Worm (Caenorhabditis elegans) whole organism, midembryonic: ENCODE data around the gene C43D7.4.
"Not testable (repeated sequence)": the region's sequence is repeated elsewhere in the genome, so short reads cannot be mapped to it uniquely, and the experiment has no call there.

Experiments
- T22C8.4 ChIP-seq: fragments of 200-800 bp; sonication (Bioruptor generic); IDR thresholded peaks from 2 replicates; pipeline ENCODE4 v1.3.6; 2022; ENCODE audit warnings: missing genetic modification characterization, missing compliant biosample characterization
- cog-1 ChIP-seq: sonication (generic microtip); optimal IDR thresholded peaks from 2 replicates; lab custom pipeline; 2016; ENCODE audit warnings: missing genetic modification characterization, missing compliant biosample characterization
- flt-1 ChIP-seq: fragments of 200-800 bp; sonication (Bioruptor generic); IDR thresholded peaks from 2 replicates; pipeline ENCODE4 v1.3.6; 2022; ENCODE audit warnings: missing genetic modification characterization, missing compliant biosample characterization
- klf-2 ChIP-seq: fragments of 200-800 bp; sonication (Bioruptor generic); conservative IDR thresholded peaks from 2 replicates; pipeline ENCODE4 v1.3.6; 2022; ENCODE audit warnings: missing genetic modification reagents, missing genetic modification characterization, missing compliant biosample characterization
- med-1 ChIP-seq: sonication (generic microtip); optimal IDR thresholded peaks from 2 replicates; lab custom pipeline; 2017; ENCODE audit warnings: missing genetic modification characterization, mild to moderate bottlenecking, missing compliant biosample characterization, antibody characterized with exemption, missing genetic modification reagents; ENCODE audit not compliant: insufficient read depth
- ref-1 ChIP-seq: fragments of 200-800 bp; sonication (Bioruptor generic); conservative IDR thresholded peaks from 2 replicates; pipeline ENCODE4 v1.3.6; 2022; ENCODE audit warnings: missing genetic modification reagents, missing genetic modification characterization, missing compliant biosample characterization
- tab-1 ChIP-seq: fragments of 200-800 bp; sonication (Bioruptor generic); IDR thresholded peaks from 2 replicates; pipeline ENCODE4 v1.3.6; 2022; ENCODE audit warnings: missing genetic modification characterization, missing compliant biosample characterization
- ztf-23 ChIP-seq: fragments of 200-800 bp; sonication (Bioruptor generic); IDR thresholded peaks from 2 replicates; pipeline ENCODE4 v1.3.6; 2022; ENCODE audit warnings: missing genetic modification reagents, missing genetic modification characterization, missing compliant biosample characterization
- ztf-29 ChIP-seq: fragments of 200-800 bp; sonication (Bioruptor generic); IDR thresholded peaks from 2 replicates; pipeline ENCODE4 v1.3.6; 2022; ENCODE audit warnings: missing genetic modification reagents, missing genetic modification characterization, missing compliant biosample characterization

Gene C43D7.4

DNA sequence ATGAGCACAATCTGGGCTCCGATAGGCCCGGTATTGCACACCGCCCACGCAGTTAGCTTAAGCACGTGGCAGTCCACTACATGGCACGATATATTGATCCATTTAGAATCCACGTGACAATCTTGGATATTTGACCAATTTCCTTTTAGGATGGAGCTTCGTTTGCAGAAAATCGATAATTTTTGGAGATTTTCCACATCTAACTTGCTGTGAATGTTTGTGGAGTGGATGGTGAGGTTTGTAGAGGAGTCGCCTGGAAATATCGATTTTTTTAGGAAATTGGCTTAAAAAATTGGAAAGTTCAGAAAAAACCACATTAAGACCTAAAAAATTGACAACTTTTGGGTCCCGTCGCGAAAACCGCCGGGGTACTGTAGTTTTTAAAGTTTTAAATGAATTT is 15.0 kb upstream of the C43D7.4 start:
- TF ChIP-seq tab-1 (GFP tag; lab: Robert Waterston, UW) (no peak), ztf-29 (GFP tag; lab: Robert Waterston, UW) (no peak), med-1 (no peak), klf-2 (GFP tag; lab: Robert Waterston, UW) (no peak), ztf-23 (GFP tag; lab: Robert Waterston, UW) (no peak), T22C8.4 (GFP tag; lab: Robert Waterston, UW) (peak; percentile 64), flt-1 (GFP tag; lab: Robert Waterston, UW) (no peak), ref-1 (GFP tag; lab: Robert Waterston, UW) (no peak)

DNA sequence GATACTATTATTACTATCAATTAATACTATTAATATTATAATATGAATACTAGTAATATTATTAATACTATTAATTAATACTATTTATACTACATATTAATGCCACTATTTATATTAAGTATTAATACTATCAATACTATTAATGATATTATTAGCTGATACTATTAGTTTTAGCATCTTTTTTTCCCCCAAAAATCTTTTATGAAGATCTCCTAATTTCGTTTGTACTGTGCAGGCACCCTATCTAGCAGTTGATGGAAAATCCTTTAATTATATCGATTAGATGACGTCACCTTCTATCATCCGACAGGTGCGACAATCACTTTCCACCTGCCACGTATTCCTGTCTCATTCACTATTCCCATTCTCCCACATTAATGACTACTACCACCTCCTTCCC is 7.0 kb upstream of the C43D7.4 start, which contains the start of gene fbxb-65:
Gene fbxb-65, plus strand, starts transcription at position 301 of the 400 bp plus-strand sequence.
- TF ChIP-seq flt-1 (GFP tag; lab: Robert Waterston, UW) (no peak), cog-1 (tag; lab: Kevin White, UChicago) (no peak), ztf-29 (GFP tag; lab: Robert Waterston, UW) (no peak), med-1 (no peak), klf-2 (GFP tag; lab: Robert Waterston, UW) (no peak), ztf-23 (GFP tag; lab: Robert Waterston, UW) (no peak), ref-1 (GFP tag; lab: Robert Waterston, UW) (no peak), T22C8.4 (GFP tag; lab: Robert Waterston, UW) (no peak), tab-1 (GFP tag; lab: Robert Waterston, UW) (no peak)

- TF ChIP-seq tab-1 (GFP tag; lab: Robert Waterston, UW) (no peak), med-1 (no peak), ztf-23 (GFP tag; lab: Robert Waterston, UW) (no peak), T22C8.4 (GFP tag; lab: Robert Waterston, UW) (no peak), ztf-29 (GFP tag; lab: Robert Waterston, UW) (no peak), cog-1 (tag; lab: Kevin White, UChicago) (no peak), flt-1 (GFP tag; lab: Robert Waterston, UW) (no peak), klf-2 (GFP tag; lab: Robert Waterston, UW) (no peak), ref-1 (GFP tag; lab: Robert Waterston, UW) (no peak)
Observed at ce11 chrV:19325436-19325835, 3.1 kb upstream of the C43D7.4 start.

DNA sequence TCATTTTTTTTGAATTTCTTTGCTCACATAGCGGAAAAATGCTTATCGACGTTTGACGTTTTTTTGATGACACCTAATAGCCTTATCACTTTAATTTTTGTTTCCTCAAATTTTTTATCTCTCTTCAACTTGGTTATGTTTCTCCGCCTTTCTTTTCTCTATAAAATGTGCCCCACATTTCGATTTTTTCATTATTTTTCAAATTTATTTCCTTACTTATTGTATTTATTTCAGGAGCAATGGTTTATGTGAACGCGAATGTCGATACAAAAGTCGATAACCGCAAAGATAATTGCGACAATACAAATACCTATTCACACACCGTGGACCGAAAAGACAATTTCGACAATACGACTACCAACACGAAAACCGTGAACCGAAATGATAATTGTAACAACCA is 1.9 kb downstream of the C43D7.4 start, which contains the start of gene sdz-6:
Gene sdz-6, plus strand, starts transcription at position 229 of the 400 bp plus-strand sequence.
- TF ChIP-seq flt-1 (GFP tag; lab: Robert Waterston, UW), result no peak
- no peak for TF ChIP-seq med-1
- no peak for TF ChIP-seq ztf-29 (GFP tag; lab: Robert Waterston, UW)
- TF ChIP-seq ref-1 (GFP tag; lab: Robert Waterston, UW), result no peak
- no peak for TF ChIP-seq cog-1 (tag; lab: Kevin White, UChicago)
- TF ChIP-seq tab-1 (GFP tag; lab: Robert Waterston, UW), result no peak
- no peak for TF ChIP-seq klf-2 (GFP tag; lab: Robert Waterston, UW)
- TF ChIP-seq T22C8.4 (GFP tag; lab: Robert Waterston, UW), result no peak
- TF ChIP-seq ztf-23 (GFP tag; lab: Robert Waterston, UW), result no peak

DNA sequence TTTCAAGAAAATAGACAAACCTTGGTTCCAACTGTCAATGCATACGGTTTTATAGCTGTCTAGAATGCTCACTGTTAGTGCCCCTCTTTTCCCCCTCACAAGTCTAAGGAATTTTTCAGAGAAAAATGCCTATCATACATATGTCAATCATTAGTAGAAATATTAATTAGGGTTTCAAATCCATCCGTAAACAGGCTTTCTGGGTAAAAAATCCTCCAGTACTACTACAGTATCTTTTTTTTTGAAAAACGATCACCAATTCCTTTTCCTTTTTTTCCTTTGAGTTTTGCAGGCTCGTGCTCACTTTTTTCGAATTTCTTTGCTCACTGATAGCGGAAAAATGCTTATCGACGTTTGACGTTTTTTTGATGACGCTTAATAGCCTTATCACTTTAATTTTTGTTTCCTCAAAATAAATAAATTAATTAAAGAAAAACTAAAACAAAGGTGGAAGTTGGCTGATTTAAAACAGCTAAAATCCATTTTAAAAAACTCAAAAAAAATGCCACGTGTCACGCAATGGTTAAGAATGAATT is 2.8 kb downstream of the C43D7.4 start, which contains the start of gene C43D7.7:
Gene C43D7.7, minus strand, starts transcription at position 51 of the 536 bp plus-strand sequence.
- no peak for TF ChIP-seq cog-1 (tag; lab: Kevin White, UChicago)
- no peak for TF ChIP-seq ref-1 (GFP tag; lab: Robert Waterston, UW)
- TF ChIP-seq klf-2 (GFP tag; lab: Robert Waterston, UW), result no peak
- no peak for TF ChIP-seq ztf-23 (GFP tag; lab: Robert Waterston, UW)
- no peak for TF ChIP-seq med-1
- TF ChIP-seq tab-1 (GFP tag; lab: Robert Waterston, UW), result no peak

- not testable (repeated sequence) for TF ChIP-seq med-1; tab-1 (GFP tag; lab: Robert Waterston, UW); ztf-23 (GFP tag; lab: Robert Waterston, UW)
Observed at ce11 chrV:19317058-19317457, 5.2 kb downstream of the C43D7.4 start, which contains the start of gene srh-208. TSS of gene srh-208 (plus strand) at chrV:19317358.

DNA sequence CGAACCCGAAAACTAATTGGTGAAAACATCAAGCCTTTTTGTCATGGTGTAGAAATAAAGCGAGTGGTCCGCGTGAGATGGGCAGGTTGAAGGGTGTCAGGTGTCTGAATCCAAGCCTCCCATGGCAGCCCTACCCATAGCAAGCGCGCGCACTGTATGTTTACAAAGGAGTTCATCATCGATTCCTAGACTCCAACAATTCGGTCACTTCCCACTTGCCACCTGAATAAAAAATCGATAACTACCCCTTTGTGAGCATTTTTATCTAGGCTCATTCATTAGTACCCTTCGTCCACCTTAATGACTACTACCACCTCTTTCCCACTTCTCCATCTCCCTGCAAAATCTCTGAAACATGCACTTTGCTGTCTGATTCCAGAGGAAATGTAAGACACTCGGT is 9.3 kb downstream of the C43D7.4 start, which contains the start of gene fbxb-64:
Gene fbxb-64, plus strand, starts transcription at position 301 of the 400 bp plus-strand sequence.
- TF ChIP-seq med-1 (no peak), T22C8.4 (GFP tag; lab: Robert Waterston, UW) (0 out of 2 replicates have a peak, but pooled peaks have one; percentile 33)

DNA sequence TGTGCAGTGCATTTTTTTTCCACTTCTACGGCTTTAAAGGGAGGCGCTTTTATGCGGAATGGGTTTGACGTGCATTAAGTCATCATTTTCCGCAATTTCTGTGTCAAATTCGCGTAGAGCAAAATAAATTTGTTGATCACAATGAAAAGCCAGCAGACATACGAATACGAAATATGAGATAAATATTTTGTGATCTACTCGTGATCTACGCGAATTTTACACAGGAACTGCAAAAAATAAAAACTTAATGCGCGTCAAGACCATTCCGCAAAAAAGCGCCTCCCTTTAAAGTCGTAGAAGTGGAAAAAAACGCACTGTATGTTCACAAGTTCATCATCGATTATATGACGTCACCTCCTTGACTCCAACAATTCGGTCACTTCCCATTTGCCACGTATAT is 10.9 kb downstream of the C43D7.4 start, which contains the start of gene C43D7.8:
Gene C43D7.8, minus strand, starts transcription at position 101 of the 400 bp plus-strand sequence.
- TF ChIP-seq klf-2 (GFP tag; lab: Robert Waterston, UW) (no peak), cog-1 (tag; lab: Kevin White, UChicago) (no peak), flt-1 (GFP tag; lab: Robert Waterston, UW) (no peak), ref-1 (GFP tag; lab: Robert Waterston, UW) (no peak), med-1 (no peak), T22C8.4 (GFP tag; lab: Robert Waterston, UW) (no peak), tab-1 (GFP tag; lab: Robert Waterston, UW) (no peak), ztf-29 (GFP tag; lab: Robert Waterston, UW) (no peak), ztf-23 (GFP tag; lab: Robert Waterston, UW) (no peak)

- peak; percentile 30; the same call in 1 of the 2 replicates for TF ChIP-seq T22C8.4 (GFP tag; lab: Robert Waterston, UW)
- TF ChIP-seq cog-1 (tag; lab: Kevin White, UChicago), result no peak
Observed at ce11 chrV:19309591-19309990, 12.7 kb downstream of the C43D7.4 start, which contains the start of gene F55C9.11. TSS of gene F55C9.11 (minus strand) at chrV:19309691.

- no peak for TF ChIP-seq med-1
- no peak for TF ChIP-seq flt-1 (GFP tag; lab: Robert Waterston, UW)
- TF ChIP-seq ztf-23 (GFP tag; lab: Robert Waterston, UW), result no peak
- no peak for TF ChIP-seq tab-1 (GFP tag; lab: Robert Waterston, UW)
- no peak for TF ChIP-seq klf-2 (GFP tag; lab: Robert Waterston, UW)
- no peak for TF ChIP-seq ref-1 (GFP tag; lab: Robert Waterston, UW)
- TF ChIP-seq cog-1 (tag; lab: Kevin White, UChicago), result no peak
- no peak for TF ChIP-seq T22C8.4 (GFP tag; lab: Robert Waterston, UW)
- no peak for TF ChIP-seq ztf-29 (GFP tag; lab: Robert Waterston, UW)
Observed at ce11 chrV:19308137-19308536, 14.2 kb downstream of the C43D7.4 start.
